Fruit fly (Drosophila melanogaster) whole organism, pupa: ENCODE results near the gene CG18731.
A peak's percentile ranks its signal among the peaks of the same experiment; 100 is the strongest.

Experiments
- CG10348 ChIP-seq: fragments of 200-800 bp; sonication (Bioruptor generic); IDR thresholded peaks from 2 replicates; pipeline ENCODE4 v1.3.6; 2022; ENCODE audit warnings: missing biosample characterization, missing genetic modification characterization
- CG12605 ChIP-seq: fragments of 200-800 bp; sonication (Bioruptor generic); IDR thresholded peaks from 2 replicates; pipeline ENCODE4 v1.3.6; 2022; ENCODE audit warnings: missing biosample characterization, missing genetic modification characterization
- CG14655 ChIP-seq: fragments of 200-800 bp; sonication (Bioruptor generic); optimal IDR thresholded peaks from 3 replicates; lab custom pipeline; 2017; ENCODE audit warnings: mild to moderate bottlenecking, missing biosample characterization, missing genetic modification reagents, missing genetic modification characterization
- CG15710 ChIP-seq: fragments of 200-800 bp; sonication (Bioruptor generic); optimal IDR thresholded peaks from 2 replicates; lab custom pipeline; 2018; ENCODE audit warnings: missing biosample characterization, mild to moderate bottlenecking, missing genetic modification characterization, moderate library complexity
- CG8159 ChIP-seq: fragments of 200-800 bp; sonication (Bioruptor generic); optimal IDR thresholded peaks from 3 replicates; lab custom pipeline; 2018; ENCODE audit warnings: missing biosample characterization, mild to moderate bottlenecking, missing genetic modification characterization, moderate library complexity
- CG9948 ChIP-seq: fragments of 200-800 bp; sonication (Bioruptor generic); optimal IDR thresholded peaks from 2 replicates; lab custom pipeline; 2018; ENCODE audit warnings: missing biosample characterization, mild to moderate bottlenecking, missing genetic modification characterization, moderate library complexity
- Snoo ChIP-seq: fragments of 200-800 bp; sonication (Bioruptor generic); optimal IDR thresholded peaks from 3 replicates; lab custom pipeline; 2017; ENCODE audit warnings: missing biosample characterization, mild to moderate bottlenecking, missing genetic modification characterization, inconsistent platforms

DNA sequence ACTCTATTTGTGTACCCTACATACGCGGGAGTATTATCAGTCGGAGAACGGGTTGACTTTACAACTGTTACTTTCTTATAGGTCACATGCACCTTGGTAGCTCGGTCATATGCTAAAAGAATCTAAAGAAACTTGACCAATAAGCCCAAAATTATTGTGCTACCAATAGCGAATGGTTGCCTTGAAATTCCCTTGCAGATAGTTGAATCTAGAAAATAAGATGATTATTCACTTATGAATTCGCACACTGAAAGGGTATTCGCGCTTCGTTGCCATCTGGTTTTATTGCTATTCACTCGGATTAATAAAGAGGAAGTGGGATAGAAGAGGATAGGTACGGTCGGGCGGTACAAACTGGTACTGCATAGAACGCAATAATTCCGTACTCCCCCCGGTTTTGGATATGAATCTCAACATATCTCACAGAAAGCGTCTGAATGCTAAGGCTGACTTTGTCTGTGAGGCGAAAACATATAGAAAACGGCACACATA lies 49.1 kb downstream of the CG18731 start:
- TF ChIP-seq CG8159 (tag; lab: Kevin White, UChicago), result peak; percentile 83
- no peak for TF ChIP-seq CG12605 (GFP tag; lab: Robert Waterston, UW)
- peak; percentile 84 for TF ChIP-seq CG14655 (GFP tag; lab: Kevin White, UChicago)
- peak; percentile 74 for TF ChIP-seq CG9948
- TF ChIP-seq CG10348 (GFP tag; lab: Robert Waterston, UW), result peak; percentile 42
- TF ChIP-seq Snoo (tag; lab: Kevin White, UChicago), result peak; percentile 4
- TF ChIP-seq CG15710 (tag; lab: Kevin White, UChicago), result peak; percentile 86
